Worm (Caenorhabditis elegans) whole organism, L1 larva: ENCODE data around the gene pqn-16.

Experiments used
- C34B4.2 ChIP-seq: sonication (generic microtip); optimal IDR thresholded peaks from 2 replicates; lab custom pipeline; 2017; ENCODE audit warnings: mild to moderate bottlenecking, missing genetic modification characterization, missing compliant biosample characterization
- F16B12.6 ChIP-seq: fragments of 150-350 bp; optimal IDR thresholded peaks from 2 replicates; lab custom pipeline; 2014; ENCODE audit warnings: missing biosample characterization, missing genetic modification characterization
- blmp-1 ChIP-seq: fragments of 150-350 bp; optimal IDR thresholded peaks from 2 replicates; lab custom pipeline; 2014; ENCODE audit warnings: missing biosample characterization, missing genetic modification characterization
- ceh-8 ChIP-seq: fragments of 200-800 bp; sonication (Bioruptor generic); optimal IDR thresholded peaks from 2 replicates; lab custom pipeline; 2018; ENCODE audit warnings: mild to moderate bottlenecking, missing genetic modification characterization, moderate library complexity, missing compliant biosample characterization
- ceh-82 ChIP-seq, 3 experiments: fragments of 150-350 bp in 1 of 3; sonication (generic microtip) in 2 of 3; optimal IDR thresholded peaks; 2 replicates each; lab custom pipeline; 2014 to 2017; ENCODE audit warnings: missing biosample characterization in 3 of 3, missing genetic modification characterization in 3 of 3
- dpl-1 ChIP-seq, 3 experiments: fragments of 150-350 bp in 2 of 3; sonication (generic microtip) in 1 of 3; optimal IDR thresholded peaks; 2 replicates each; lab custom pipeline; 2014 to 2017; ENCODE audit warnings: missing biosample characterization in 3 of 3, missing genetic modification characterization in 3 of 3, missing genetic modification reagents in 3 of 3
- dsc-1 ChIP-seq: sonication (generic microtip); optimal IDR thresholded peaks from 2 replicates; lab custom pipeline; 2016; ENCODE audit warnings: mild to moderate bottlenecking, missing genetic modification characterization, missing compliant biosample characterization
- efl-1 ChIP-seq, 4 experiments: fragments of 150-350 bp; optimal IDR thresholded peaks in 3 of 4; peaks in 1 of 4; 1 replicate in 1 of 4; 2 replicates in 3 of 4; lab custom pipeline; 2014; ENCODE audit warnings: missing biosample characterization in 2 of 4, missing genetic modification characterization in 2 of 4, missing genetic modification reagents in 2 of 4
- egl-13 ChIP-seq: sonication (generic microtip); optimal IDR thresholded peaks from 2 replicates; lab custom pipeline; 2016; ENCODE audit warnings: missing genotype, missing genetic modification reagents, missing genetic modification characterization, missing compliant biosample characterization
- elt-2 ChIP-seq: sonication (generic microtip); optimal IDR thresholded peaks from 2 replicates; lab custom pipeline; 2016; ENCODE audit warnings: missing genetic modification characterization, mild to moderate bottlenecking, inconsistent platforms, missing compliant biosample characterization, missing genetic modification reagents
- ets-5 ChIP-seq: fragments of 200-800 bp; sonication (Bioruptor generic); IDR thresholded peaks from 2 replicates; pipeline ENCODE4 v1.3.6; 2022; ENCODE audit warnings: missing genetic modification characterization, missing compliant biosample characterization
- fkh-10 ChIP-seq: sonication (generic microtip); optimal IDR thresholded peaks from 2 replicates; lab custom pipeline; 2017; ENCODE audit warnings: missing biosample characterization, missing genetic modification reagents, missing genetic modification characterization
- fkh-4 ChIP-seq: sonication (generic microtip); optimal IDR thresholded peaks from 2 replicates; lab custom pipeline; 2016; ENCODE audit warnings: missing compliant biosample characterization, missing genetic modification characterization, borderline replicate concordance
- fkh-8 ChIP-seq: sonication (generic microtip); optimal IDR thresholded peaks from 2 replicates; lab custom pipeline; 2016; ENCODE audit warnings: mild to moderate bottlenecking, missing genetic modification characterization, missing compliant biosample characterization
- hlh-17 ChIP-seq: fragments of 200-800 bp; sonication (Bioruptor generic); optimal IDR thresholded peaks from 2 replicates; lab custom pipeline; 2018; ENCODE audit warnings: missing genetic modification characterization, mild to moderate bottlenecking, missing compliant biosample characterization, moderate library complexity, borderline replicate concordance
- hlh-4 ChIP-seq: sonication (generic microtip); optimal IDR thresholded peaks from 2 replicates; lab custom pipeline; 2016; ENCODE audit warnings: mild to moderate bottlenecking, missing genetic modification characterization, missing compliant biosample characterization
- irx-1 ChIP-seq: sonication (generic microtip); optimal IDR thresholded peaks from 2 replicates; lab custom pipeline; 2016; ENCODE audit warnings: missing genetic modification characterization, missing compliant biosample characterization
- jun-1 ChIP-seq: fragments of 150-350 bp; optimal IDR thresholded peaks from 2 replicates; lab custom pipeline; 2014; ENCODE audit warnings: missing biosample characterization, missing genetic modification reagents, missing genetic modification characterization
- lin-14 ChIP-seq: fragments of 200-800 bp; sonication (Bioruptor generic); optimal IDR thresholded peaks from 2 replicates; lab custom pipeline; 2018; ENCODE audit warnings: mild to moderate bottlenecking, missing genetic modification characterization, moderate library complexity, missing compliant biosample characterization
- lin-15B ChIP-seq: fragments of 150-350 bp; sonication (generic microtip); optimal IDR thresholded peaks from 3 replicates; lab custom pipeline; 2014; ENCODE audit warnings: missing biosample characterization, missing genetic modification characterization
- lir-3 ChIP-seq: sonication (generic microtip); optimal IDR thresholded peaks from 2 replicates; lab custom pipeline; 2016; ENCODE audit warnings: mild to moderate bottlenecking, missing genetic modification characterization, moderate library complexity, missing compliant biosample characterization; ENCODE audit not compliant: poor library complexity
- mdl-1 ChIP-seq, 2 experiments: fragments of 150-350 bp; optimal IDR thresholded peaks; 2 replicates each; lab custom pipeline; 2014 to 2017; ENCODE audit warnings: missing biosample characterization in 2 of 2, missing genetic modification characterization in 2 of 2, inconsistent platforms in 1 of 2
- mef-2 ChIP-seq: fragments of 150-350 bp; optimal IDR thresholded peaks from 2 replicates; lab custom pipeline; 2014; ENCODE audit warnings: missing biosample characterization, missing genetic modification characterization
- nhr-11 ChIP-seq: fragments of 150-350 bp; optimal IDR thresholded peaks from 2 replicates; lab custom pipeline; 2014; ENCODE audit warnings: missing biosample characterization, missing genetic modification characterization
- nhr-19 ChIP-seq: fragments of 200-800 bp; sonication (Bioruptor generic); conservative IDR thresholded peaks from 2 replicates; pipeline ENCODE4 v1.3.6; 2022; ENCODE audit warnings: missing genetic modification characterization, missing compliant biosample characterization
- nhr-237 ChIP-seq: fragments of 150-350 bp; optimal IDR thresholded peaks from 2 replicates; lab custom pipeline; 2014; ENCODE audit warnings: missing biosample characterization, missing genetic modification characterization
- nhr-47 ChIP-seq: sonication (generic microtip); optimal IDR thresholded peaks from 2 replicates; lab custom pipeline; 2016; ENCODE audit warnings: mild to moderate bottlenecking, missing genetic modification characterization, moderate library complexity, missing compliant biosample characterization
- nhr-71 ChIP-seq: sonication (generic microtip); optimal IDR thresholded peaks from 2 replicates; lab custom pipeline; 2016; ENCODE audit warnings: mild to moderate bottlenecking, missing genetic modification characterization, moderate library complexity, missing compliant biosample characterization
- nhr-77 ChIP-seq: fragments of 150-350 bp; optimal IDR thresholded peaks from 2 replicates; lab custom pipeline; 2014; ENCODE audit warnings: missing biosample characterization, missing genetic modification characterization
- nhr-84 ChIP-seq: sonication (generic microtip); optimal IDR thresholded peaks from 2 replicates; lab custom pipeline; 2017; ENCODE audit warnings: missing biosample characterization, missing genetic modification characterization
- nhr-90 ChIP-seq: sonication (generic microtip); optimal IDR thresholded peaks from 2 replicates; lab custom pipeline; 2016; ENCODE audit warnings: mild to moderate bottlenecking, missing genetic modification characterization, missing compliant biosample characterization; ENCODE audit not compliant: poor library complexity
- skn-1 ChIP-seq: fragments of 150-350 bp; optimal IDR thresholded peaks from 2 replicates; lab custom pipeline; 2014; ENCODE audit warnings: missing biosample characterization, missing genetic modification characterization
- snpc-4 ChIP-seq: fragments of 150-350 bp; optimal IDR thresholded peaks from 2 replicates; lab custom pipeline; 2014; ENCODE audit warnings: missing biosample characterization, missing genetic modification characterization
- sptf-1 ChIP-seq: fragments of 150-350 bp; optimal IDR thresholded peaks from 2 replicates; lab custom pipeline; 2014; ENCODE audit warnings: missing biosample characterization, missing genetic modification characterization
- tbx-2 ChIP-seq: sonication (generic microtip); optimal IDR thresholded peaks from 2 replicates; lab custom pipeline; 2016; ENCODE audit warnings: missing genetic modification characterization, missing compliant biosample characterization
- zag-1 ChIP-seq: fragments of 150-350 bp; optimal IDR thresholded peaks from 2 replicates; lab custom pipeline; 2014; ENCODE audit warnings: missing biosample characterization, missing genetic modification characterization
- zip-4 ChIP-seq: fragments of 200-800 bp; sonication (Bioruptor generic); optimal IDR thresholded peaks from 2 replicates; lab custom pipeline; 2018; ENCODE audit warnings: mild to moderate bottlenecking, missing genetic modification characterization, moderate library complexity, missing compliant biosample characterization

Gene pqn-16

ce11 chrV:9186028-9186427 lies 12.1 kb downstream of the pqn-16 start (continued):
- TF ChIP-seq lin-15B (tag; lab: Kevin White, UChicago) = no peak
- TF ChIP-seq nhr-47 (tag; lab: Kevin White, UChicago) = peak; percentile 42
- TF ChIP-seq hlh-4 = no peak
- no peak for TF ChIP-seq irx-1
- no peak for TF ChIP-seq nhr-19 (GFP tag; lab: Robert Waterston, UW)
- no peak for TF ChIP-seq efl-1 (optimal IDR thresholded peaks at IDR 0.05; lab: Kevin White, UChicago)
- peak in 1 of 2 experiments; percentile 59 for TF ChIP-seq efl-1 (GFP tag; optimal IDR thresholded peaks at IDR 0.05 in 1 of 2; lab: Kevin White, UChicago)
- no peak for TF ChIP-seq ets-5 (GFP tag; lab: Robert Waterston, UW)
- TF ChIP-seq lin-14 (GFP tag; lab: Kevin White, UChicago) = peak; percentile 3
- peak; percentile 92 for TF ChIP-seq dsc-1

- TF ChIP-seq lir-3 (tag; lab: Kevin White, UChicago) (no peak), efl-1 (optimal IDR thresholded peaks at IDR 0.05; lab: Kevin White, UChicago) (peak; percentile 1 to 55), efl-1 (GFP tag; optimal IDR thresholded peaks at IDR 0.05 in 1 of 2; lab: Kevin White, UChicago) (no peak), blmp-1 (tag; lab: Kevin White, UChicago) (no peak), zag-1 (no peak), skn-1 (tag; lab: Kevin White, UChicago) (no peak), lin-14 (GFP tag; lab: Kevin White, UChicago) (peak; percentile 61), sptf-1 (tag; lab: Kevin White, UChicago) (no peak), nhr-71 (tag; lab: Kevin White, UChicago) (peak; percentile 15)
These were observed 17.5 kb downstream of the pqn-16 start, which contains the start of gene sphr-1 for ce11 chrV:9191406-9191805. Gene sphr-1, plus strand, starts transcription at chrV:9191610.

ce11 chrV:9194055-9194454 lies 20.2 kb downstream of the pqn-16 start:
- TF ChIP-seq dpl-1 (GFP tag; optimal IDR thresholded peaks at IDR 0.05; lab: Kevin White, UChicago) = no peak
- TF ChIP-seq mdl-1 (tag; optimal IDR thresholded peaks at IDR 0.05; lab: Kevin White, UChicago) = no peak
- no peak for TF ChIP-seq ceh-8
- TF ChIP-seq fkh-4 (tag; lab: Kevin White, UChicago) = no peak
- no peak for TF ChIP-seq irx-1
- peak in 1 of 3 experiments; percentile 22 for TF ChIP-seq ceh-82 (tag; optimal IDR thresholded peaks at IDR 0.05; lab: Kevin White, UChicago)
- TF ChIP-seq lin-14 (GFP tag; lab: Kevin White, UChicago) = peak; percentile 74
- TF ChIP-seq lin-15B (tag; lab: Kevin White, UChicago) = no peak
- TF ChIP-seq nhr-84 (tag; lab: Kevin White, UChicago) = no peak
- peak; percentile 53 for TF ChIP-seq fkh-10
- peak; percentile 25 for TF ChIP-seq dsc-1
- no peak for TF ChIP-seq C34B4.2
- TF ChIP-seq nhr-90 (tag; lab: Kevin White, UChicago) = no peak
- TF ChIP-seq F16B12.6 (tag; lab: Kevin White, UChicago) = no peak
- peak; percentile 27 for TF ChIP-seq egl-13 (tag; lab: Kevin White, UChicago)
- no peak for TF ChIP-seq hlh-17 (GFP tag; lab: Kevin White, UChicago)
- TF ChIP-seq snpc-4 = no peak
- TF ChIP-seq nhr-237 (tag; lab: Kevin White, UChicago) = no peak
- no peak for TF ChIP-seq nhr-77 (tag; lab: Kevin White, UChicago)
- no peak for TF ChIP-seq elt-2
- no peak for TF ChIP-seq tbx-2 (tag; lab: Kevin White, UChicago)
- TF ChIP-seq efl-1 (optimal IDR thresholded peaks at IDR 0.05; lab: Kevin White, UChicago) = no peak
- peak in 1 of 2 experiments; percentile 17 for TF ChIP-seq efl-1 (GFP tag; optimal IDR thresholded peaks at IDR 0.05 in 1 of 2; lab: Kevin White, UChicago)
- TF ChIP-seq jun-1 (tag; lab: Kevin White, UChicago) = no peak
- TF ChIP-seq nhr-11 (tag; lab: Kevin White, UChicago) = no peak
- TF ChIP-seq mef-2 (tag; lab: Kevin White, UChicago) = no peak
- TF ChIP-seq fkh-8 (tag; lab: Kevin White, UChicago) = peak; percentile 1
- no peak for TF ChIP-seq zip-4 (GFP tag; lab: Kevin White, UChicago)
- peak; percentile 22 for TF ChIP-seq nhr-47 (tag; lab: Kevin White, UChicago)
- TF ChIP-seq, all 84 proteins: peak for 8
